Worm (Caenorhabditis elegans): ENCODE measurements around the gene swt-3.

ce11 chrIV:10773811-10774210, 6.7 kb downstream of the swt-3 start, which contains the start of gene inpp-1:
- TF ChIP-seq swsn-7 (tag; optimal IDR thresholded peaks at IDR 0.05) (no peak), ceh-63 (GFP tag; optimal IDR thresholded peaks at IDR 0.05) (no peak)
